Fruit fly (Drosophila melanogaster): ENCODE measurements around the gene CG13907.

The CG13907 gene

DNA sequence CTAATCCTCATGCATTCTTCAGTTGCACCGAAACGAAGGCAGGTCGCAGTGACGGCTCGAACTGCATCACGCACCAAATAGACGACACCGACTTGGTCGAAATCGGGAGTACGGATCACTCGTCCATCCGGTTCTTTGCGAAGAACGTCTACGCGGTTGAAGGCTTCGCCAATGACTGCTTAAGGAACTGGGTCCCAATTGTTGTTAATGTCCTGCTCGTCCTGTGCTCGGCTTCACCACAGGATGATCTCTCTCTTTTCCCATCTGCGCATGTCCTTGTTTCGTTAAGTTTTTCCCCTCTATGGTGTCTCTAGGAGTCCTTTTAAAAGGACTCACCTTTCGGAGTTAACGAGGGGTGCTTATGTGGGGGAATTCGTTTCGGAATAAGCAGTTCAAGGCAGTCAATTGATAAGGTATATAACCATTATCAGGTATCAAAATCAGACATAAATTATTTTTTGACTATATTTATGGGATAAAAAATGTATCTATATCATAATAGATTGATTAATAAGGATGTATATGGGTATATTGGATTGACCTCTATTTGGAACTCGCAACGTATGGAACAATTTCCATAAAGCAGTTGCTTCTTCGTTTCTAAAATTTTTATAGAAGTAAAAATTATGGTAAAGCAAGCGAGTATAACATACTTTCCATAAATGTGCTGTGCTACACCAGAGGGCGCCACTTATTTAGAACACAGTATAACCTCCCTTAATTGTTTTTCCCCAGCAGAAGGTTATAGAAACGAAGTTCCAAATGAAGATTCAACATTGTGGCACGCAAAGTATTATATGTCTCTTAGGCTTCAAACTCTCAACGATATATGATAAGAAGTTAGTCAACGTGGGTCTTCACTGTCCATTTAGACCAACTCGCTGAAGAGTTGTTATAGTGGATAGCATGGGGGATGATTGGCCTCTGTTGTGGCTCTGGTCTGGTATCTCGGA is 24.5 kb downstream of the CG13907 start, which contains the start of gene dpr20 (continued):
- TF ChIP-seq dimm (GFP tag; IDR thresholded peaks at IDR 0.05) (peak; percentile 66), Camta (GFP tag; optimal IDR thresholded peaks at IDR 0.05) (peak; percentile 65), CG15601 (tag; optimal IDR thresholded peaks at IDR 0.05) (peak; percentile 42), Tbp (GFP tag; optimal IDR thresholded peaks at IDR 0.05) (no peak), lbe (GFP tag; optimal IDR thresholded peaks at IDR 0.05) (no peak), YL-1 (GFP tag; optimal IDR thresholded peaks at IDR 0.05) (no peak), CG10565 (GFP tag; optimal IDR thresholded peaks at IDR 0.05) (no peak), CG1832 (GFP tag; optimal IDR thresholded peaks at IDR 0.05) (no peak), trh (GFP tag; optimal IDR thresholded peaks at IDR 0.05) (no peak), cwo (GFP tag; optimal IDR thresholded peaks at IDR 0.05) (peak; percentile 53), MTF-1 (GFP tag; optimal IDR thresholded peaks at IDR 0.05; ENCODE audit: borderline replicate concordance) (peak; percentile 38), Scr (GFP tag; IDR thresholded peaks at IDR 0.05; ENCODE audit: partially characterized antibody) (no peak), Rx (GFP tag; IDR thresholded peaks at IDR 0.05) (peak; percentile 85), CG6254 (GFP tag; optimal IDR thresholded peaks at IDR 0.05) (no peak), Dek (tag; optimal IDR thresholded peaks at IDR 0.05) (peak; percentile 76), chn (GFP tag; optimal IDR thresholded peaks at IDR 0.05) (peak; percentile 67), CG7745 (tag; optimal IDR thresholded peaks at IDR 0.05) (no peak), phol (tag; optimal IDR thresholded peaks at IDR 0.05) (peak; percentile 39), CG7839 (tag; optimal IDR thresholded peaks at IDR 0.05) (peak; percentile 83), prd (optimal IDR thresholded peaks at IDR 0.05) (no peak), prd (GFP tag; IDR thresholded peaks at IDR 0.05) (peak; percentile 90), insv (GFP tag; optimal IDR thresholded peaks at IDR 0.05) (peak in 1 of 2 experiments; percentile 61), knrl (GFP tag; IDR thresholded peaks at IDR 0.05; ENCODE audit: partially characterized antibody) (no peak; the same call in 2 of the 3 replicates), Hr51 (GFP tag; optimal IDR thresholded peaks at IDR 0.05) (peak; percentile 49 to 61), CG2889 (GFP tag; IDR thresholded peaks at IDR 0.05) (peak; percentile 79), toy (GFP tag; IDR thresholded peaks at IDR 0.05) (peak; percentile 66; the same call in 1 of the 2 replicates), TFAM (GFP tag; optimal IDR thresholded peaks at IDR 0.05) (no peak), CG1529 (GFP tag; optimal IDR thresholded peaks at IDR 0.05) (no peak), Sin3A (optimal IDR thresholded peaks at IDR 0.05) (no peak), tx (GFP tag; optimal IDR thresholded peaks at IDR 0.05) (peak; percentile 54), Gsc (GFP tag; IDR thresholded peaks at IDR 0.05) (no peak), BEAF-32 (GFP tag; optimal IDR thresholded peaks at IDR 0.05) (no peak), HmgD (GFP tag; optimal IDR thresholded peaks at IDR 0.05) (peak; percentile 36), Drgx (GFP tag; IDR thresholded peaks at IDR 0.05) (peak; percentile 92), Lhr (GFP tag; optimal IDR thresholded peaks at IDR 0.05) (peak; percentile 3), CG14014 (GFP tag; IDR thresholded peaks at IDR 0.05) (peak; percentile 89), amos (GFP tag; IDR thresholded peaks at IDR 0.05; ENCODE audit: partially characterized antibody) (no peak), CTCF (GFP tag; optimal IDR thresholded peaks at IDR 0.05) (peak; percentile 90), wdn (GFP tag; IDR thresholded peaks at IDR 0.05) (peak; percentile 87), oc (tag; optimal IDR thresholded peaks at IDR 0.05) (peak; percentile 48), CG8290 (GFP tag; optimal IDR thresholded peaks at IDR 0.05) (peak; percentile 13), CG8290 (tag; optimal IDR thresholded peaks at IDR 0.05) (peak; percentile 28 to 95), Deaf1 (tag; optimal IDR thresholded peaks at IDR 0.05) (peak; percentile 90), ems (GFP tag; optimal IDR thresholded peaks at IDR 0.05) (peak; percentile 69), gcm2 (GFP tag; optimal IDR thresholded peaks at IDR 0.05) (peak; percentile 17), bowl (GFP tag; IDR thresholded peaks at IDR 0.05) (peak; percentile 75), CG31224 (GFP tag; IDR thresholded peaks at IDR 0.05) (peak; percentile 63), sqz (GFP tag; optimal IDR thresholded peaks at IDR 0.05) (no peak), Atf6 (GFP tag; IDR thresholded peaks at IDR 0.05) (peak; percentile 82), hbn (GFP tag; IDR thresholded peaks at IDR 0.05; ENCODE audit: partially characterized antibody) (no peak)
